Worm (Caenorhabditis elegans) whole organism, L3 larva: Measurements from ENCODE around the gene glb-10.

ENCODE experiments used
- egl-27 ChIP-seq: sonication (generic microtip); optimal IDR thresholded peaks from 4 replicates; lab custom pipeline; 2017; ENCODE audit warnings: missing biosample characterization, missing genetic modification reagents, missing genetic modification characterization
- fkh-2 ChIP-seq: fragments of 150-350 bp; optimal IDR thresholded peaks from 2 replicates; lab custom pipeline; 2014; ENCODE audit warnings: missing biosample characterization, missing genetic modification reagents, missing genetic modification characterization

ce11 chrII:6324086-6324485, 15.0 kb upstream of the glb-10 start, which contains the start of gene sma-6:
- no peak for TF ChIP-seq fkh-2
- no peak for TF ChIP-seq egl-27 (tag; lab: Kevin White, UChicago)
